Worm (Caenorhabditis elegans) whole organism, L4/young adult: ENCODE measurements around the gene bcl-11.

Experiments used
- W03F9.2 ChIP-seq: fragments of 150-350 bp; optimal IDR thresholded peaks from 2 replicates; lab custom pipeline; 2014; ENCODE audit warnings: missing biosample characterization, missing genetic modification characterization
- dao-5 ChIP-seq: sonication (generic microtip); optimal IDR thresholded peaks from 2 replicates; lab custom pipeline; 2016; ENCODE audit warnings: missing genotype, missing genetic modification characterization, moderate library complexity, missing compliant biosample characterization
- him-1 ChIP-seq: sonication (generic microtip); optimal IDR thresholded peaks from 2 replicates; lab custom pipeline; 2016; ENCODE audit warnings: missing genotype, missing genetic modification reagents, missing genetic modification characterization, missing compliant biosample characterization

Gene bcl-11

ce11 chrV:6355412-6355811 lies 413 bp upstream of the bcl-11 start:
- no peak for TF ChIP-seq W03F9.2 (tag; lab: Kevin White, UChicago)
- TF ChIP-seq him-1 (tag; lab: Kevin White, UChicago) = no peak
- no peak for TF ChIP-seq dao-5

DNA sequence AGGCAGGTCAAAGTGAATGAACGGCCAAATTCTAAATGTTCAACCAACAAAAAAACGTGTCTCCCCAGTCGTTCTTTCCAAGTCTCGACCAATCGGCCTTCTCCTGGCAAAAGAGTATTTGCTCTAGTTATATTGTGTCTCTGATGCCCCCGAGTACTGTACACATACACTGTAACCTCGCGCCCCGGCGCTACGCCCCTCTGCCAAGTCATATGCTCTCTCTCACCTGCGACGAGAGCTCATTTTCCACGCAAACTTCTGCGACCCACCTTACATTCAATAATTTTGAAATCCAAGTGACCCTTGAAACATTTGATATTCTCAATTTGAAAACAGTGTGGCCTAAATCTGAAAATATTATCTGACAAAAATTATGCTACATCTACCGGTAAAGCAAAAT lies 1.4 kb downstream of the bcl-11 start:
- TF ChIP-seq him-1 (tag; lab: Kevin White, UChicago) = no peak
- no peak for TF ChIP-seq dao-5
- TF ChIP-seq W03F9.2 (tag; lab: Kevin White, UChicago) = no peak

DNA sequence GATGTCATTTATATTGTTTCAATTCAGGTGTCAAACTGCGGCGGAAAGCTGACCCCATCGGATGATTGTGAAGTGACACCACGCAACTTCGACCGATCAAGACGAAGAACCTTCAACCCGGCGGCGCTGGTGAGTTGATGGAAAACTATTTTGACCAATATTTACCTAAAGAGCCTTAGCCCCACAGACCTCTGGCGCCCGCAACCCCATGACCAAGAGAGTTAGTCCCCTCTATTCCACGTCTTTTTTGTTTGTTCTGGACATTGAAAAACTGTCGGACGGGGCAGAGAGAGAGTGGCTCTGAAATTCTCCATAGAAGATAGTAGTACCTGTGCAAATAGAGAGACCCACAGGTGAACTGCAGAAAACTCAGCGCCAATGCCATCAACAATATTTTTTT lies 2.9 kb downstream of the bcl-11 start:
- TF ChIP-seq him-1 (tag; lab: Kevin White, UChicago) = no peak
- no peak for TF ChIP-seq W03F9.2 (tag; lab: Kevin White, UChicago)
- no peak for TF ChIP-seq dao-5

DNA sequence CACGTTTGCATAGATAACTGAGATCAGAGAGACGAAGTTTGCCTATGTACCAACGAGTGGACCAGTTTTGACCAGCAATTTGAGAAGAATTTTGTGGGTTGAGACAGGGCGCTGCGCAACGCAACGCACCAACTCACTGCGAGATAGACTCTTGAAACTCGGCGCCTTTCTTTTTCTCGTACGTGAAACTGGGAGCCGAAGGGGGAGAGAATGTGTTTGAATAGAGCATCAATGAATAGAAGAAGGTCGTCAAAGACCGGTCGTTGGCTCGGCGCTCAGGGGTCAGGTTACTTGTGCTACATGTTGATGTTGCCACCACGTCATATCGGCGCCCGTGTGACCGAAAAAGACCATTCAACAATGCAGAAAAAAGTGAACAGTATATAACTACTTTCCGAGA lies 3.7 kb downstream of the bcl-11 start:
- TF ChIP-seq W03F9.2 (tag; lab: Kevin White, UChicago) = no peak
- TF ChIP-seq him-1 (tag; lab: Kevin White, UChicago) = no peak
- TF ChIP-seq dao-5 = no peak

ce11 chrV:6361688-6362087 lies 5.9 kb downstream of the bcl-11 start:
- TF ChIP-seq W03F9.2 (tag; lab: Kevin White, UChicago) (no peak), dao-5 (no peak), him-1 (tag; lab: Kevin White, UChicago) (no peak)

- TF ChIP-seq him-1 (tag; lab: Kevin White, UChicago) (no peak), dao-5 (no peak), W03F9.2 (tag; lab: Kevin White, UChicago) (no peak)
Measured at ce11 chrV:6364806-6365205, 9.0 kb downstream of the bcl-11 start.

DNA sequence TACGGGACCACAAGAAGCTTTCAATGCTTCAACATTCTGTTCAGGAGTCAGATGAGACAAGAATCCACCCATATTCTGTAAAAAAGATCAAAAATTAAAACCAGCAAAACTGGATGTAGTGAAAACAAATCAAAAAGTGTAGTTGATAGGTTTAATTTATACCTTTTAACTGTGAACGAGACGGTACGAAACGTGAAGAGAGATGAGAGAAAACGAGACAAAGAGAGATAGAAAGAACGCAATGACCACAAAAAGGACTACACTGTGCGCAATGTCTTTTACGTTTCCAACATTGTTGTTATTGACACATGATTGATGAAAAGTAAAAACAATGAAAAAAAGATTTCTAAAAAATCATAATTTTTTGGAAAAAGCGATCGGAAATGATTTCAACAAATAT lies 9.8 kb downstream of the bcl-11 start, which contains the start of gene cest-33:
Gene cest-33 (minus strand): TSS at position 75 of the 400 bp plus-strand sequence.
- TF ChIP-seq dao-5 = no peak
- TF ChIP-seq him-1 (tag; lab: Kevin White, UChicago) = no peak
- TF ChIP-seq W03F9.2 (tag; lab: Kevin White, UChicago) = no peak

DNA sequence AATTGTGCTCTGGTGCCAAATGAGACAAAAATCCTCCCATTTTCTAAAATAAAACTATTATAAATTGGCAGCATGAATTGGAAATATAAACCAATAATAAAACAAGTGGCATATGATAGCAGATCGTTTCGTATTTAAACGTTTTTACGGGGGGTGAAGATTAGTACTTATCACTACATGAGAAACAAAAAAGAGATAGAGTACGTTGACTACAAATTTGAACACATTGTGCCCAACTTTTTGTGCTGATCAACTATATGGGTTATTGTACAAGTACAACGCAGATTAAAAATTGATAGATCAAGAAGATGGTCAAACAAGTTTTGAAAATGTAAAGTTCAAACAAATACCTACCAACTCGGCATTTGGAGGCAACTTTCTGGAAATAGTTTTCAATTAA lies 12.7 kb downstream of the bcl-11 start:
- TF ChIP-seq dao-5 (no peak), him-1 (tag; lab: Kevin White, UChicago) (no peak), W03F9.2 (tag; lab: Kevin White, UChicago) (no peak)

- TF ChIP-seq him-1 (tag; lab: Kevin White, UChicago) = no peak
- no peak for TF ChIP-seq dao-5
- TF ChIP-seq W03F9.2 (tag; lab: Kevin White, UChicago) = no peak
Measured at ce11 chrV:6374844-6375243, 19.0 kb downstream of the bcl-11 start, which contains the start of gene F13H6.5. F13H6.5 (minus strand) TSS chrV:6374944.

ce11 chrV:6385677-6386276 lies 30.0 kb downstream of the bcl-11 start:
- TF ChIP-seq him-1 (tag; lab: Kevin White, UChicago) (no peak), dao-5 (no peak), W03F9.2 (tag; lab: Kevin White, UChicago) (no peak)

DNA sequence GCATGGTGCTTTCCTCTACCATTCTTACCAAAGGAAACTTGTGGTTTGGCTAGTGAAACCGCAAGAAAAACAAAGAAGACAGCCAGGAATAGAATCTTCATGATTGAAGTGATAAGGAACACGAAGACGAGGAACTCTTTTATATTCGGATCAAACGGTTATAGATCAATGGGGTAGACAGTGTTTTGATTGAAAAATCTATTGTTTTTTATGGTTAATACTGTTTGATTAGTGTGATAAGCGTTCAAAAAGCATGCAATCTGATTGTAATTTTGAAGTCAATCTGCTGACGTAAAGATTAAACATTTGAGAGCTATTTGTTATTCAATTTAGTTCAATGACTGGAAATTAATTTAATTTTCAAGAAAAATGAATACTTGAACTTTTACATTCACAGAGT lies 33.8 kb downstream of the bcl-11 start, which contains the start of gene F57F4.2:
Gene F57F4.2 (minus strand): TSS at position 101 of the 400 bp plus-strand sequence.
- no peak for TF ChIP-seq W03F9.2 (tag; lab: Kevin White, UChicago)
- no peak for TF ChIP-seq dao-5
- no peak for TF ChIP-seq him-1 (tag; lab: Kevin White, UChicago)

DNA sequence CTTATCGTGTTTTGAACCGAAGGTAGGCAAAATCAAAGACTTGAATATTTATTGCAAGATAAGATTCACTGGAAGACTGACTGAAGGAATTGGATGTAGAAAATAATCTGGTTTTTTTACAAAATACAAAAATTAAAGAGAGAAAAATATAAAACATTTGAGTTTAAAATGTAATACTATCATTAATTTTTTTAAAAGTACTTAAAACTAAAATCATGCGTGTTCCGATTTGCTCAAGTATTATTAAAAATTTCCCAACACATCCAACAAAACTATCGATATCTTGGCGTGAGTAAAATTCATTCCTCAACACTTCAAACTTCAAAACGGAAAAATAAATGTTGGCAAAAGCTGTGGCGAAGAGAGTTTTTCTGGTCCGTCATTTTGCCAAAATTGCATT lies 34.3 kb downstream of the bcl-11 start, which contains the start of gene F57F4.1:
Gene F57F4.1 (plus strand): TSS at position 301 of the 400 bp plus-strand sequence.
- no peak for TF ChIP-seq him-1 (tag; lab: Kevin White, UChicago)
- TF ChIP-seq dao-5 = no peak
- TF ChIP-seq W03F9.2 (tag; lab: Kevin White, UChicago) = no peak

DNA sequence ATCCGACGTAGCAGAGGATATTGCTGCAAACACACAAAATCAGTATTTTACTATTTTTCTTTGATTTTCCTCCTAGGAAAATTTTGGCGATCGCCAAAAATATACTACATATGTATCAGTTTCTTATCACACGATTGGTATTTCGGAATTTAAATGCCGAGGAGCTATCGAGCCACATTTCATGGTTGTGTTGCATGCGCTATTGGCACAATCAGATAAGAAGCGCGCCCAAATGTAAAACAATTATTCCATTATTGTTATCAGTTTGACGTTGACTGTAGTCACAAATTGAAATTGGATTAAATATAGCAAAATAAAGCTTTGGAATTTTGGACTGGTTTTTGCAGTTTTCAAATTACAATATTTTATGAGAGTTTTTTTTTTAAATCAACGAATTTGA lies 43.1 kb downstream of the bcl-11 start:
- no peak for TF ChIP-seq him-1 (tag; lab: Kevin White, UChicago)
- no peak for TF ChIP-seq W03F9.2 (tag; lab: Kevin White, UChicago)
- TF ChIP-seq dao-5 = no peak

DNA sequence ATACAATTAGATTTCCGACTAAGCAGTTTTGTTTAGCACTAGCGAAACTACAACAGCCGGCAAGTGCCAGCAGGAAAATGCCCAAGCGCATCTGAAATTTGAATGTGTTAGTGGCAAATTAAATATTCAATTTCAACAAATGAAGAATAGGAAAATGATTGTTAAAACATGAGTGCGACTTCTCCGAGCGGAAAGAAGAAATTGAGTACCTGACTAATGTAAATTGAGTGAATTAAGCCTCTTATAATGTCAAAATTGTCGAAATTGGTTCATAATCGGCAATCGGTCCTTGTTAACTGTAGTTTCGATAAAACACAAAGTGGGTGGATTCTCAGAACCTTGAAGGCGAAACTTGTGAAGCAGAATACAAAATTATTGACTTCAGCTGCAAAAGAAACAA lies 44.0 kb downstream of the bcl-11 start, which contains the start of gene gfi-1:
Gene gfi-1 (minus strand): TSS at position 101 of the 400 bp plus-strand sequence.
- TF ChIP-seq him-1 (tag; lab: Kevin White, UChicago) (no peak), W03F9.2 (tag; lab: Kevin White, UChicago) (no peak), dao-5 (no peak)

ce11 chrV:6400528-6400927 lies 44.7 kb downstream of the bcl-11 start:
- TF ChIP-seq W03F9.2 (tag; lab: Kevin White, UChicago) (no peak), him-1 (tag; lab: Kevin White, UChicago) (no peak), dao-5 (no peak)
